Worm (Caenorhabditis elegans) whole organism, L3 larva: ENCODE results near the gene col-17.
A peak's percentile ranks its signal among the peaks of the same experiment; 100 is the strongest.
"Not testable (repeated sequence)": the region's sequence is repeated elsewhere in the genome, so short reads cannot be mapped to it uniquely, and the experiment has no call there.

Experiments used
- R02D3.7 ChIP-seq: fragments of 150-350 bp; optimal IDR thresholded peaks from 2 replicates; lab custom pipeline; 2014; ENCODE audit warnings: missing biosample characterization, missing genetic modification characterization
- ama-1 ChIP-seq: fragments of 150-350 bp; optimal IDR thresholded peaks from 2 replicates; lab custom pipeline; 2018
- ceh-28 ChIP-seq: fragments of 150-350 bp; optimal IDR thresholded peaks from 2 replicates; lab custom pipeline; 2014; ENCODE audit warnings: missing biosample characterization, missing genetic modification reagents, missing genetic modification characterization
- ceh-82 ChIP-seq: fragments of 150-350 bp; optimal IDR thresholded peaks from 2 replicates; lab custom pipeline; 2014; ENCODE audit warnings: missing biosample characterization, missing genetic modification characterization
- ceh-9 ChIP-seq: sonication (generic microtip); optimal IDR thresholded peaks from 2 replicates; lab custom pipeline; 2018; ENCODE audit warnings: missing biosample characterization, missing genetic modification characterization
- daf-12 ChIP-seq: fragments of 150-350 bp; optimal IDR thresholded peaks from 2 replicates; lab custom pipeline; 2014; ENCODE audit warnings: missing biosample characterization, missing genetic modification reagents, missing genetic modification characterization
- egl-27 ChIP-seq: sonication (generic microtip); optimal IDR thresholded peaks from 4 replicates; lab custom pipeline; 2017; ENCODE audit warnings: missing biosample characterization, missing genetic modification reagents, missing genetic modification characterization
- egl-5 ChIP-seq: fragments of 150-350 bp; optimal IDR thresholded peaks from 2 replicates; lab custom pipeline; 2017; ENCODE audit warnings: missing biosample characterization, missing genetic modification reagents, missing genetic modification characterization, inconsistent platforms
- elt-1 ChIP-seq: fragments of 150-350 bp; optimal IDR thresholded peaks from 2 replicates; lab custom pipeline; 2014; ENCODE audit warnings: missing biosample characterization, missing genetic modification characterization
- elt-2 ChIP-seq: sonication (generic microtip); optimal IDR thresholded peaks from 2 replicates; lab custom pipeline; 2016; ENCODE audit warnings: missing genetic modification reagents, mild to moderate bottlenecking, missing genetic modification characterization, missing compliant biosample characterization
- elt-3 ChIP-seq, 3 experiments: fragments of 150-350 bp in 1 of 3; sonication (generic microtip) in 2 of 3; optimal IDR thresholded peaks; 2 replicates in 2 of 3; 4 replicates in 1 of 3; lab custom pipeline; 2014 to 2017; ENCODE audit warnings: missing biosample characterization in 3 of 3, missing genetic modification characterization in 3 of 3
- eor-1 ChIP-seq, 2 experiments: fragments of 150-350 bp; optimal IDR thresholded peaks; 2 replicates each; lab custom pipeline; 2014 to 2018; ENCODE audit warnings: missing biosample characterization in 2 of 2, missing genetic modification characterization in 2 of 2
- fkh-10 ChIP-seq: sonication (generic microtip); optimal IDR thresholded peaks from 2 replicates; lab custom pipeline; 2017; ENCODE audit warnings: missing biosample characterization, missing genetic modification reagents, missing genetic modification characterization
- lin-39 ChIP-seq: fragments of 150-350 bp; optimal IDR thresholded peaks from 2 replicates; lab custom pipeline; 2018; ENCODE audit warnings: missing biosample characterization, missing genetic modification reagents, missing genetic modification characterization
- lsy-12 ChIP-seq: sonication (generic microtip); optimal IDR thresholded peaks from 2 replicates; lab custom pipeline; 2016; ENCODE audit warnings: mild to moderate bottlenecking, missing genetic modification characterization, missing compliant biosample characterization
- mdl-1 ChIP-seq: fragments of 150-350 bp; optimal IDR thresholded peaks from 2 replicates; lab custom pipeline; 2014; ENCODE audit warnings: missing biosample characterization, missing genetic modification characterization
- nfya-1 ChIP-seq: sonication (generic microtip); optimal IDR thresholded peaks from 2 replicates; lab custom pipeline; 2017; ENCODE audit warnings: missing genetic modification characterization, mild to moderate bottlenecking, missing compliant biosample characterization, antibody characterized with exemption, moderate library complexity; ENCODE audit not compliant: insufficient read depth
- nhr-11 ChIP-seq: fragments of 150-350 bp; optimal IDR thresholded peaks from 2 replicates; lab custom pipeline; 2014; ENCODE audit warnings: missing biosample characterization, missing genetic modification characterization
- nhr-237 ChIP-seq: fragments of 150-350 bp; optimal IDR thresholded peaks from 2 replicates; lab custom pipeline; 2014; ENCODE audit warnings: missing biosample characterization, missing genetic modification characterization
- nhr-25 ChIP-seq: sonication (generic microtip); optimal IDR thresholded peaks from 2 replicates; lab custom pipeline; 2017; ENCODE audit warnings: missing biosample characterization, missing genetic modification characterization
- nhr-28 ChIP-seq: fragments of 150-350 bp; optimal IDR thresholded peaks from 2 replicates; lab custom pipeline; 2014; ENCODE audit warnings: missing biosample characterization, missing genetic modification characterization
- nhr-43 ChIP-seq: sonication (generic microtip); optimal IDR thresholded peaks from 2 replicates; lab custom pipeline; 2016; ENCODE audit warnings: mild to moderate bottlenecking, missing genetic modification characterization, missing compliant biosample characterization; ENCODE audit not compliant: poor library complexity, severe bottlenecking
- nhr-76 ChIP-seq: fragments of 150-350 bp; sonication (generic microtip); optimal IDR thresholded peaks from 5 replicates; lab custom pipeline; 2014; ENCODE audit warnings: missing biosample characterization, missing genetic modification characterization
- nhr-77 ChIP-seq: fragments of 150-350 bp; optimal IDR thresholded peaks from 2 replicates; lab custom pipeline; 2014; ENCODE audit warnings: missing biosample characterization, missing genetic modification characterization
- pha-4 ChIP-seq: fragments of 150-350 bp; optimal IDR thresholded peaks from 2 replicates; lab custom pipeline; 2014; ENCODE audit warnings: missing biosample characterization, missing genetic modification reagents, missing genetic modification characterization
- pqm-1 ChIP-seq: fragments of 150-350 bp; optimal IDR thresholded peaks from 2 replicates; lab custom pipeline; 2017; ENCODE audit warnings: missing biosample characterization, missing genetic modification characterization, inconsistent platforms
- sea-2 ChIP-seq: fragments of 150-350 bp; sonication (generic microtip); optimal IDR thresholded peaks from 4 replicates; lab custom pipeline; 2014; ENCODE audit warnings: missing biosample characterization, missing genetic modification reagents, missing genetic modification characterization
- skn-1 ChIP-seq: fragments of 150-350 bp; optimal IDR thresholded peaks from 2 replicates; lab custom pipeline; 2014; ENCODE audit warnings: missing biosample characterization, missing genetic modification characterization
- snpc-4 ChIP-seq: fragments of 150-350 bp; optimal IDR thresholded peaks from 2 replicates; lab custom pipeline; 2014; ENCODE audit warnings: missing biosample characterization, missing genetic modification characterization
- unc-62 ChIP-seq: fragments of 150-350 bp; sonication (generic microtip); optimal IDR thresholded peaks from 4 replicates; lab custom pipeline; 2014; ENCODE audit warnings: missing biosample characterization, missing genetic modification reagents, missing genetic modification characterization

col-17 gene

ce11 chrII:4863357-4863756 is 4.0 kb downstream of the col-17 start, which contains the start of the genes mpst-4 and F11G11.14:
Gene mpst-4, minus strand, starts transcription at chrII:4863457.
Gene F11G11.14, plus strand, starts transcription at chrII:4863681.
- TF ChIP-seq nhr-237 (no peak), elt-1 (tag; lab: Kevin White, UChicago) (no peak), ceh-9 (tag; lab: Kevin White, UChicago) (no peak), egl-27 (tag; lab: Kevin White, UChicago) (no peak), elt-3 (tag; optimal IDR thresholded peaks at IDR 0.05; lab: Kevin White, UChicago) (no peak), nhr-77 (tag; lab: Kevin White, UChicago) (no peak), unc-62 (no peak), eor-1 (tag; optimal IDR thresholded peaks at IDR 0.05; lab: Kevin White, UChicago) (no peak), nhr-43 (tag; lab: Kevin White, UChicago) (no peak), fkh-10 (GFP tag; lab: Kevin White, UChicago) (no peak)

- TF ChIP-seq ceh-28 (tag; lab: Kevin White, UChicago); sea-2 (GFP tag; lab: Kevin White, UChicago); nhr-76 (tag; lab: Kevin White, UChicago): not testable (repeated sequence)
Observed at ce11 chrII:4860260-4860659, 7.1 kb downstream of the col-17 start, which contains the start of the genes nspd-5 and F11G11.4. Gene nspd-5, minus strand, starts transcription at chrII:4860360. Gene F11G11.4, plus strand, starts transcription at chrII:4860594.

DNA sequence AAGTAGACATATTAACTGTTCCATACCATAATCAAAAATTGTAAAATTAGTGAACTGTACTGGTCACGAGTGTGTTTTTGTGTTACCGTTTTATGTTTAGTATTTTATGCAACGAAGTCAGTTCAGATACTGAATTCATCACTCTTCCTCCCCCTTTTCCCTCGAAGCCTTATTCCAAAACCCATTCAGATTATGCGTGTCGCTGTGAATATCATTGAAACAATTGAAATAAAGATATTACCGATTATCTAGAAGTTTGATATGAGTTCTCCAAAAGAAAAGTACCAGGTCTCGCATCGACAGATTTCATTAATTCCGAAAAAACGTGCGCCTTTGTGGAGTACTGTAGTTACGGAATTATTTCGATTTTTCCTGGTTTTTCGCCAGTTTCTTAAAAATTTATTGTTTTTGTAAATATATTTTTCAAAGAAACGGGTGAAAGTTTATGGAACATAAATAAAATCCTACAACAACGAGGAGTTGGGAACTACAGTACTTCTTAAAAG is 8.4 kb downstream of the col-17 start:
- TF ChIP-seq elt-2 (tag; lab: Kevin White, UChicago), result peak; percentile 4
- TF ChIP-seq nhr-76 (tag; lab: Kevin White, UChicago), result no peak
- peak; percentile 46 for TF ChIP-seq ama-1
- TF ChIP-seq lsy-12, result peak; percentile 12
- TF ChIP-seq, all 47 proteins: peak for 3

DNA sequence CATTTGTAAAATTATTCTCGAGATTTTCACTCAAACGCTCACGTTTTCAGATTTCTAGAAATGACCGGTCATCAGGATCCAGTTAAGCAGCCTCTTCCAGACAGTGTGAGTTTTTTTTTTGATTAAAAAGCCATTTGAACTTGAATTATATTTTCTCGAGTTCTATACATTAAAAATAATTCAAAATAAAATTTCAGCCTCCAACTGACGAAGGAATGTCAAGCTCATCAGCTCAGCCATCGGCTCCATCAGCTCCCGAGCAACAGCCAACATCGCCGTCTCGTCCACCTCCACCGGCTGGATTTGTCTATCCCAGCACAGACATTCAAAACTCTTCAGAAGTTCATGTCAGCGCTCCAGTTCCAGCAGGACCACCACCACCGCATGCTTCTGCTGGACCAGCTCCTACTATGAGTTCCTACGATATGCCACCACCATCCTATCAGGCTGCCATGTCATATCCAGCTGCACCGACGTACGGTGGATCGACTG is 9.5 kb downstream of the col-17 start, which contains the start of gene F11G11.5:
TSS of gene F11G11.5 (plus strand) at position 51 of the 492 bp plus-strand sequence.
- TF ChIP-seq snpc-4, result no peak
- TF ChIP-seq nhr-237, result no peak
- no peak for TF ChIP-seq lin-39 (tag; lab: Kevin White, UChicago)
- TF ChIP-seq ama-1, result peak; percentile 76
- no peak for TF ChIP-seq R02D3.7
- no peak for TF ChIP-seq elt-2 (tag; lab: Kevin White, UChicago)
- no peak for TF ChIP-seq ceh-9 (tag; lab: Kevin White, UChicago)
- TF ChIP-seq nhr-43 (tag; lab: Kevin White, UChicago), result peak; percentile 4
- TF ChIP-seq nhr-11 (tag; lab: Kevin White, UChicago), result no peak

DNA sequence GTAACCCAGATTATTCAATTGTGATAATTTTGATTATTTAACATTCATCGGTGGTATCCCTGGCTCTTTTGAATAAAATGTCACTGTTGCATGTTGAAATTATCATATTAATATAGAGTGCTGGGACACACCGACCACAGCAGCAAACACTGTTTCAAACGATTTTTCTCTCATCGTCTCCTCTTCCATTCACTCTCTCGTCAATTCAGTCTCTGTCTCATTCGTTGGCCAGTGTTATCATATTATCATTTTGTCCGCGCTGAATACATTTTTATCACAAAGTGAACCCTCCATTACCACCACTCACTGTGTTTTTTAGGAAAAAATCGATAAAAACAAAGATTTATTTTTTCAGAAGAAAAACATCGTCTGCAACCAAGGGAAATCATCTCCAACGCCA is 10.3 kb downstream of the col-17 start:
- TF ChIP-seq elt-2 (tag; lab: Kevin White, UChicago) (peak; percentile 96), skn-1 (tag; lab: Kevin White, UChicago) (no peak), egl-5 (tag; lab: Kevin White, UChicago) (no peak), nhr-11 (tag; lab: Kevin White, UChicago) (no peak), nhr-28 (no peak), nhr-43 (tag; lab: Kevin White, UChicago) (no peak), lin-39 (tag; lab: Kevin White, UChicago) (no peak), mdl-1 (tag; lab: Kevin White, UChicago) (no peak), ceh-28 (tag; lab: Kevin White, UChicago) (peak; percentile 10), nfya-1 (tag; lab: Kevin White, UChicago) (peak; percentile 26), sea-2 (GFP tag; lab: Kevin White, UChicago) (no peak), lsy-12 (peak; percentile 36), eor-1 (tag; optimal IDR thresholded peaks at IDR 0.05; lab: Kevin White, UChicago) (no peak), egl-27 (tag; lab: Kevin White, UChicago) (no peak), nhr-25 (tag; lab: Kevin White, UChicago) (peak; percentile 23), daf-12 (tag; lab: Kevin White, UChicago) (no peak), nhr-237 (no peak), pha-4 (peak; percentile 4), elt-1 (tag; lab: Kevin White, UChicago) (no peak), pqm-1 (tag; lab: Kevin White, UChicago) (peak; percentile 25), ceh-82 (tag; lab: Kevin White, UChicago) (no peak), ama-1 (peak; percentile 69), fkh-10 (GFP tag; lab: Kevin White, UChicago) (no peak)
